Fruit fly (Drosophila melanogaster): ENCODE results near the gene Ube4A.
A peak's percentile ranks its signal among the peaks of the same experiment; 100 is the strongest.

The Ube4A gene

dm6 chr2L:6700742-6701141 lies 42.4 kb downstream of the Ube4A start (continued):
- TF ChIP-seq trem (tag; optimal IDR thresholded peaks at IDR 0.05) (peak; percentile 5), Blimp-1 (GFP tag; optimal IDR thresholded peaks at IDR 0.05) (no peak), scrt (GFP tag; optimal IDR thresholded peaks at IDR 0.05) (no peak), CG8765 (GFP tag; IDR thresholded peaks at IDR 0.05) (no peak), slp2 (GFP tag; optimal IDR thresholded peaks at IDR 0.05) (no peak), slbo (GFP tag; IDR thresholded peaks at IDR 0.05) (no peak), eve (GFP tag; optimal IDR thresholded peaks at IDR 0.05) (peak in 1 of 2 experiments; percentile 38), CG33213 (GFP tag; optimal IDR thresholded peaks at IDR 0.05) (peak; percentile 20), CG10654 (GFP tag; optimal IDR thresholded peaks at IDR 0.05) (peak; percentile 4), CG14965 (GFP tag; optimal IDR thresholded peaks at IDR 0.05; ENCODE audit: borderline replicate concordance) (peak; percentile 38), pita (GFP tag; optimal IDR thresholded peaks at IDR 0.05) (no peak), CG3838 (GFP tag; optimal IDR thresholded peaks at IDR 0.05) (no peak), CG18262 (tag; optimal IDR thresholded peaks at IDR 0.05) (peak; percentile 43), emc (GFP tag; optimal IDR thresholded peaks at IDR 0.05) (no peak), CG17568 (GFP tag; optimal IDR thresholded peaks at IDR 0.05) (peak; percentile 67), mld (GFP tag; IDR thresholded peaks at IDR 0.05; ENCODE audit: partially characterized antibody) (no peak), Camta (GFP tag; optimal IDR thresholded peaks at IDR 0.05) (peak; percentile 30), CG11695 (GFP tag; IDR thresholded peaks at IDR 0.05) (no peak), CG4854 (GFP tag; optimal IDR thresholded peaks at IDR 0.05) (no peak), Taf1 (GFP tag; IDR thresholded peaks at IDR 0.05) (no peak), CG4730 (GFP tag; IDR thresholded peaks at IDR 0.05) (no peak), CG6683 (GFP tag; optimal IDR thresholded peaks at IDR 0.05) (no peak), CG7556 (GFP tag; optimal IDR thresholded peaks at IDR 0.05) (peak; percentile 20), zen2 (GFP tag; IDR thresholded peaks at IDR 0.05; ENCODE audit: partially characterized antibody) (no peak), Poxn (GFP tag; IDR thresholded peaks at IDR 0.05) (no peak), Abd-B (GFP tag; optimal IDR thresholded peaks at IDR 0.05) (no peak), usp (GFP tag; optimal IDR thresholded peaks at IDR 0.05) (no peak), pum (GFP tag; optimal IDR thresholded peaks at IDR 0.05) (no peak), Ssrp (tag; optimal IDR thresholded peaks at IDR 0.05) (no peak), Dll (GFP tag; IDR thresholded peaks at IDR 0.05; ENCODE audit: partially characterized antibody) (no peak), twi (tag; optimal IDR thresholded peaks at IDR 0.05) (peak; percentile 43), CG7745 (tag; optimal IDR thresholded peaks at IDR 0.05) (peak; percentile 74), CG7963 (GFP tag; IDR thresholded peaks at IDR 0.05; ENCODE audit: partially characterized antibody) (no peak), Spps (tag; optimal IDR thresholded peaks at IDR 0.05) (no peak), Hmx (GFP tag; optimal IDR thresholded peaks at IDR 0.05) (no peak), CG7372 (GFP tag; IDR thresholded peaks at IDR 0.05) (no peak), CG11247 (GFP tag; IDR thresholded peaks at IDR 0.05) (no peak), GATAe (GFP tag; conservative IDR thresholded peaks at IDR 0.05) (no peak), MBD-R2 (GFP tag; IDR thresholded peaks at IDR 0.05) (no peak), tio (GFP tag; optimal IDR thresholded peaks at IDR 0.05) (peak; percentile 3), grn (GFP tag; optimal IDR thresholded peaks at IDR 0.05) (peak; percentile 14), dimm (GFP tag; IDR thresholded peaks at IDR 0.05) (no peak), MTF-1 (GFP tag; optimal IDR thresholded peaks at IDR 0.05; ENCODE audit: borderline replicate concordance) (peak; percentile 36), CG31365 (tag; optimal IDR thresholded peaks at IDR 0.05) (no peak), CG15601 (tag; optimal IDR thresholded peaks at IDR 0.05) (no peak), hbn (GFP tag; IDR thresholded peaks at IDR 0.05; ENCODE audit: partially characterized antibody) (no peak), Dfd (GFP tag; optimal IDR thresholded peaks at IDR 0.05) (no peak), MESR4 (GFP tag; optimal IDR thresholded peaks at IDR 0.05) (no peak), sens-2 (GFP tag; IDR thresholded peaks at IDR 0.05) (peak; percentile 54; the same call in 1 of the 2 replicates), CG12299 (tag; optimal IDR thresholded peaks at IDR 0.05) (no peak), pho (GFP tag; optimal IDR thresholded peaks at IDR 0.05) (no peak), bowl (GFP tag; IDR thresholded peaks at IDR 0.05) (no peak)
